Fruit fly (Drosophila melanogaster) whole organism, wandering third instar larva: ENCODE data around the gene EloB.
A peak's percentile ranks its signal among the peaks of the same experiment; 100 is the strongest.

Source experiments
- Abd-B ChIP-seq: fragments of >200 bp; optimal IDR thresholded peaks from 2 replicates; lab custom pipeline; 2017; ENCODE audit warnings: missing biosample characterization, missing genetic modification characterization
- CG32264 ChIP-seq: fragments of 200-800 bp; sonication (Bioruptor generic); optimal IDR thresholded peaks from 2 replicates; lab custom pipeline; 2016; ENCODE audit warnings: missing biosample characterization, missing genetic modification characterization
- CG9705 ChIP-seq: fragments of 200-800 bp; sonication (Bioruptor generic); optimal IDR thresholded peaks from 2 replicates; lab custom pipeline; 2018; ENCODE audit warnings: missing biosample characterization, mild to moderate bottlenecking, missing genetic modification characterization
- CrebA ChIP-seq: fragments of 200-800 bp; sonication (Bioruptor generic); optimal IDR thresholded peaks from 2 replicates; lab custom pipeline; 2016; ENCODE audit warnings: missing biosample characterization, mild to moderate bottlenecking, missing genetic modification characterization, borderline replicate concordance
- Dfd ChIP-seq: fragments of >200 bp; optimal IDR thresholded peaks from 2 replicates; lab custom pipeline; 2017; ENCODE audit warnings: missing biosample characterization, missing genetic modification characterization
- Dif ChIP-seq: fragments of 200-275, 200-300 bp; sonication (Bioruptor generic); optimal IDR thresholded peaks from 2 replicates; lab custom pipeline; 2018; ENCODE audit warnings: missing biosample characterization, missing genetic modification characterization; ENCODE audit not compliant: partially characterized antibody
- GATAd ChIP-seq: sonication (Bioruptor generic); optimal IDR thresholded peaks from 2 replicates; lab custom pipeline; 2016; ENCODE audit warnings: missing biosample characterization, missing genetic modification characterization
- HLH106 ChIP-seq: fragments of 200-800 bp; optimal IDR thresholded peaks from 3 replicates; lab custom pipeline; 2019; ENCODE audit warnings: missing biosample characterization, mild to moderate bottlenecking, missing genetic modification characterization, moderate library complexity
- Hnf4 ChIP-seq: fragments of 200-800 bp; sonication (Bioruptor generic); optimal IDR thresholded peaks from 2 replicates; lab custom pipeline; 2016; ENCODE audit warnings: missing biosample characterization, mild to moderate bottlenecking, missing genetic modification characterization
- Hr78 ChIP-seq: fragments of >200 bp; optimal IDR thresholded peaks from 2 replicates; lab custom pipeline; 2017; ENCODE audit warnings: missing biosample characterization, missing genetic modification characterization
- Hr83 ChIP-seq: fragments of 200-300 bp; sonication (Bioruptor generic); optimal IDR thresholded peaks from 2 replicates; lab custom pipeline; 2016; ENCODE audit warnings: missing biosample characterization, mild to moderate bottlenecking, missing genetic modification characterization, moderate library complexity; ENCODE audit not compliant: poor library complexity, severe bottlenecking
- Jra ChIP-seq: sonication (Bioruptor generic); optimal IDR thresholded peaks from 2 replicates; lab custom pipeline; 2016; ENCODE audit warnings: missing biosample characterization, missing genetic modification characterization
- Mio ChIP-seq: sonication (Bioruptor generic); optimal IDR thresholded peaks from 2 replicates; lab custom pipeline; 2016; ENCODE audit warnings: missing biosample characterization, missing genetic modification characterization
- Myc ChIP-seq: fragments of >200 bp; optimal IDR thresholded peaks from 2 replicates; lab custom pipeline; 2017
- N ChIP-seq: fragments of >200 bp; optimal IDR thresholded peaks from 2 replicates; lab custom pipeline; 2018; ENCODE audit warnings: missing biosample characterization, missing external identifiers, missing genetic modification characterization
- OdsH ChIP-seq: fragments of 200-800 bp; sonication (Bioruptor generic); optimal IDR thresholded peaks from 2 replicates; lab custom pipeline; 2016; ENCODE audit warnings: missing biosample characterization, mild to moderate bottlenecking, missing genetic modification characterization
- Rel ChIP-seq, 2 experiments: fragments of 200-800 bp; sonication (Bioruptor generic) in 1 of 2; optimal IDR thresholded peaks; 2 replicates in 1 of 2; 3 replicates in 1 of 2; lab custom pipeline; 2016 to 2019; ENCODE audit warnings: mild to moderate bottlenecking in 2 of 2, missing biosample characterization in 2 of 2, missing genetic modification characterization in 2 of 2, moderate library complexity in 1 of 2
- Sp1 ChIP-seq: fragments of 200-800 bp; sonication (Bioruptor generic); optimal IDR thresholded peaks from 3 replicates; lab custom pipeline; 2019; ENCODE audit warnings: missing biosample characterization, mild to moderate bottlenecking, missing genetic modification characterization, moderate library complexity
- Vsx2 ChIP-seq: fragments of 200-300, 225-300 bp; sonication (Bioruptor generic); optimal IDR thresholded peaks from 2 replicates; lab custom pipeline; 2018; ENCODE audit warnings: missing biosample characterization, missing genetic modification characterization; ENCODE audit not compliant: partially characterized antibody
- br ChIP-seq: fragments of 200-800 bp; sonication (Bioruptor generic); optimal IDR thresholded peaks from 2 replicates; lab custom pipeline; 2016; ENCODE audit warnings: missing biosample characterization, missing genetic modification characterization
- brk ChIP-seq: fragments of 200-800 bp; sonication (Bioruptor generic); optimal IDR thresholded peaks from 2 replicates; lab custom pipeline; 2016; ENCODE audit warnings: missing biosample characterization, mild to moderate bottlenecking, missing genetic modification characterization
- dl ChIP-seq, 2 experiments: fragments of 175-275, 200-275 bp in 1 of 2; fragments of 200-275 bp in 1 of 2; sonication (Bioruptor generic); optimal IDR thresholded peaks; lab custom pipeline; 2018; ENCODE audit warnings: mild to moderate bottlenecking in 2 of 2, missing biosample characterization in 2 of 2, missing genetic modification characterization in 2 of 2, moderate library complexity in 2 of 2; ENCODE audit not compliant: partially characterized antibody in 2 of 2, insufficient read depth in 1 of 2
- dmrt93B ChIP-seq: fragments of 200-800 bp; sonication (Bioruptor generic); optimal IDR thresholded peaks from 2 replicates; lab custom pipeline; 2018; ENCODE audit warnings: missing biosample characterization, mild to moderate bottlenecking, missing genetic modification characterization
- ey ChIP-seq: fragments of 200-800 bp; sonication (Bioruptor generic); optimal IDR thresholded peaks from 2 replicates; lab custom pipeline; 2016; ENCODE audit warnings: missing biosample characterization, missing genetic modification characterization
- foxo ChIP-seq, 2 experiments: fragments of 200-800 bp; sonication (Bioruptor generic); optimal IDR thresholded peaks; 2 replicates in 1 of 2; 3 replicates in 1 of 2; lab custom pipeline; 2016 to 2017; ENCODE audit warnings: missing biosample characterization in 2 of 2, missing genetic modification characterization in 2 of 2
- fru ChIP-seq: fragments of 200-800 bp; sonication (Bioruptor generic); optimal IDR thresholded peaks from 3 replicates; lab custom pipeline; 2016; ENCODE audit warnings: missing biosample characterization, mild to moderate bottlenecking, missing genetic modification characterization
- h ChIP-seq: fragments of 200-800 bp; sonication (Bioruptor generic); optimal IDR thresholded peaks from 3 replicates; lab custom pipeline; 2016; ENCODE audit warnings: missing biosample characterization, mild to moderate bottlenecking, missing genetic modification characterization
- lola ChIP-seq: fragments of >200 bp; optimal IDR thresholded peaks from 2 replicates; lab custom pipeline; 2017; ENCODE audit warnings: missing biosample characterization, missing genetic modification characterization
- pan ChIP-seq: fragments of >200 bp; optimal IDR thresholded peaks from 2 replicates; lab custom pipeline; 2017
- psq ChIP-seq: fragments of 200-800 bp; sonication (Bioruptor generic); optimal IDR thresholded peaks from 3 replicates; lab custom pipeline; 2017; ENCODE audit warnings: missing biosample characterization, mild to moderate bottlenecking, missing genetic modification characterization, moderate library complexity
- rgr ChIP-seq: fragments of 200-800 bp; sonication (Bioruptor generic); optimal IDR thresholded peaks from 3 replicates; lab custom pipeline; 2016; ENCODE audit warnings: missing biosample characterization, mild to moderate bottlenecking, missing genetic modification characterization
- sage ChIP-seq: fragments of 200-800 bp; sonication (Bioruptor generic); optimal IDR thresholded peaks from 2 replicates; lab custom pipeline; 2016; ENCODE audit warnings: missing biosample characterization, mild to moderate bottlenecking, missing genetic modification characterization
- sv ChIP-seq: fragments of 200-800 bp; sonication (Bioruptor generic); optimal IDR thresholded peaks from 3 replicates; lab custom pipeline; 2016; ENCODE audit warnings: missing biosample characterization, missing genetic modification characterization
- usp ChIP-seq: fragments of >200 bp; optimal IDR thresholded peaks from 2 replicates; lab custom pipeline; 2017; ENCODE audit warnings: missing biosample characterization, missing genetic modification characterization

EloB gene

dm6 chr3R:20594194-20595144 is 14.8 kb upstream of the EloB start (continued):
- peak; percentile 89 for TF ChIP-seq rgr (GFP tag; lab: Kevin White, UChicago)
- no peak for TF ChIP-seq CrebA
- peak; percentile 51 to 74 for TF ChIP-seq dl (GFP tag; optimal IDR thresholded peaks at IDR 0.05; lab: Kevin White, UChicago; ENCODE audit: insufficient read depth in 1 of 2, partially characterized antibody in 2 of 2)
- TF ChIP-seq Mio (GFP tag; lab: Kevin White, UChicago), result no peak
- TF ChIP-seq OdsH (GFP tag; lab: Kevin White, UChicago), result peak; percentile 91
- peak in 1 of 2 experiments; percentile 86 for TF ChIP-seq foxo (GFP tag; optimal IDR thresholded peaks at IDR 0.05; lab: Kevin White, UChicago)
- TF ChIP-seq Rel (GFP tag; optimal IDR thresholded peaks at IDR 0.05; lab: Kevin White, UChicago), result no peak
- peak; percentile 19 for TF ChIP-seq Rel (tag; optimal IDR thresholded peaks at IDR 0.05; lab: Kevin White, UChicago)
- TF ChIP-seq psq (GFP tag; lab: Kevin White, UChicago), result peak; percentile 82
- no peak for TF ChIP-seq pan (lab: Kevin White, UChicago)

dm6 chr3R:20593463-20593838 is 13.8 kb upstream of the EloB start:
- no peak for TF ChIP-seq Hr78 (GFP tag; lab: Kevin White, UChicago)
- no peak for TF ChIP-seq dl (GFP tag; optimal IDR thresholded peaks at IDR 0.05; lab: Kevin White, UChicago; ENCODE audit: insufficient read depth in 1 of 2, partially characterized antibody in 2 of 2)
- TF ChIP-seq Vsx2, result no peak
- no peak for TF ChIP-seq CG32264 (GFP tag; lab: Kevin White, UChicago)
- no peak for TF ChIP-seq psq (GFP tag; lab: Kevin White, UChicago)

dm6 chr3R:20592517-20593462 is 13.1 kb upstream of the EloB start, which contains the start of the genes Pus1 and bon:
Gene Pus1, minus strand, starts transcription at chr3R:20592671.
Gene bon, plus strand, starts transcription at chr3R:20593139.
- peak; percentile 40 for TF ChIP-seq psq (GFP tag; lab: Kevin White, UChicago)
- peak; percentile 12 for TF ChIP-seq Jra (GFP tag; lab: Kevin White, UChicago)
- no peak for TF ChIP-seq N (GFP tag; lab: Kevin White, UChicago)
- TF ChIP-seq rgr (GFP tag; lab: Kevin White, UChicago), result peak; percentile 30
- TF ChIP-seq Rel (GFP tag; optimal IDR thresholded peaks at IDR 0.05; lab: Kevin White, UChicago), result no peak
- TF ChIP-seq Rel (tag; optimal IDR thresholded peaks at IDR 0.05; lab: Kevin White, UChicago), result peak; percentile 61
- peak; percentile 1 for TF ChIP-seq fru (GFP tag; lab: Kevin White, UChicago)
- no peak for TF ChIP-seq sv
- TF ChIP-seq h (GFP tag; lab: Kevin White, UChicago), result peak; percentile 36
- peak; percentile 46 for TF ChIP-seq sage
- no peak for TF ChIP-seq ey (GFP tag; lab: Kevin White, UChicago)
- peak; percentile 89 for TF ChIP-seq Vsx2
- TF ChIP-seq Sp1 (GFP tag; lab: Kevin White, UChicago), result peak; percentile 15
- no peak for TF ChIP-seq CG32264 (GFP tag; lab: Kevin White, UChicago)
- peak; percentile 5 for TF ChIP-seq HLH106 (tag; lab: Kevin White, UChicago)
- peak in 1 of 2 experiments; percentile 59 for TF ChIP-seq foxo (GFP tag; optimal IDR thresholded peaks at IDR 0.05; lab: Kevin White, UChicago)
- peak; percentile 39 for TF ChIP-seq Hr83
- peak; percentile 62 for TF ChIP-seq brk (GFP tag; lab: Kevin White, UChicago)
- no peak for TF ChIP-seq Mio (GFP tag; lab: Kevin White, UChicago)
- peak; percentile 24 for TF ChIP-seq Myc (lab: Kevin White, UChicago)
- TF ChIP-seq Hnf4, result peak; percentile 6
- peak; percentile 29 for TF ChIP-seq Dif (GFP tag; lab: Kevin White, UChicago)
- TF ChIP-seq, all 38 proteins: peak for 16

dm6 chr3R:20588480-20588785 is 8.8 kb upstream of the EloB start, which contains the start of gene Srp72:
Gene Srp72, plus strand, starts transcription at chr3R:20588711.
- TF ChIP-seq rgr (GFP tag; lab: Kevin White, UChicago) (peak; percentile 44), br (GFP tag; lab: Kevin White, UChicago) (peak; percentile 25), sv (peak; percentile 48), sage (peak; percentile 59), pan (lab: Kevin White, UChicago) (no peak), Hnf4 (peak; percentile 39), Dif (GFP tag; lab: Kevin White, UChicago) (no peak), dl (GFP tag; optimal IDR thresholded peaks at IDR 0.05; lab: Kevin White, UChicago; ENCODE audit: insufficient read depth in 1 of 2, partially characterized antibody in 2 of 2) (no peak), GATAd (GFP tag; lab: Kevin White, UChicago) (peak; percentile 26), Hr83 (peak; percentile 35), psq (GFP tag; lab: Kevin White, UChicago) (peak; percentile 6), CG9705 (GFP tag; lab: Kevin White, UChicago) (peak; percentile 47), CrebA (no peak), Dfd (GFP tag; lab: Kevin White, UChicago) (no peak), Myc (lab: Kevin White, UChicago) (no peak), Hr78 (GFP tag; lab: Kevin White, UChicago) (no peak), Abd-B (GFP tag; lab: Kevin White, UChicago) (no peak), fru (GFP tag; lab: Kevin White, UChicago) (peak; percentile 40), dmrt93B (GFP tag; lab: Kevin White, UChicago) (no peak), h (GFP tag; lab: Kevin White, UChicago) (peak; percentile 50), ey (GFP tag; lab: Kevin White, UChicago) (peak; percentile 12), foxo (GFP tag; optimal IDR thresholded peaks at IDR 0.05; lab: Kevin White, UChicago) (peak in 1 of 2 experiments; percentile 58), brk (GFP tag; lab: Kevin White, UChicago) (no peak), N (GFP tag; lab: Kevin White, UChicago) (no peak), lola (GFP tag; lab: Kevin White, UChicago) (no peak), usp (GFP tag; lab: Kevin White, UChicago) (no peak)
